Worm (Caenorhabditis elegans) whole organism, L4 larva: ENCODE measurements around the gene K07E3.2.

Experiments
- F49E8.2 ChIP-seq: sonication (generic microtip); optimal IDR thresholded peaks from 2 replicates; lab custom pipeline; 2016; ENCODE audit warnings: missing compliant biosample characterization, mild to moderate bottlenecking, missing genetic modification characterization, borderline replicate concordance
- ama-1 ChIP-seq: fragments of 150-350 bp; optimal IDR thresholded peaks from 2 replicates; lab custom pipeline; 2014; ENCODE audit warnings: inconsistent platforms, mixed read lengths
- arid-1 ChIP-seq: fragments of 200-800 bp; sonication (Bioruptor generic); conservative IDR thresholded peaks from 2 replicates; pipeline ENCODE4 v1.3.6; 2022; ENCODE audit warnings: missing genetic modification reagents, missing genetic modification characterization, missing compliant biosample characterization
- ceh-28 ChIP-seq: fragments of 150-350 bp; optimal IDR thresholded peaks from 2 replicates; lab custom pipeline; 2014; ENCODE audit warnings: missing biosample characterization, missing genetic modification reagents, missing genetic modification characterization
- egl-43 ChIP-seq: fragments of 200-800 bp; sonication (Bioruptor generic); IDR thresholded peaks from 2 replicates; pipeline ENCODE4 v1.3.6; 2022; ENCODE audit warnings: missing genetic modification reagents, missing genetic modification characterization, missing compliant biosample characterization
- gei-8 ChIP-seq: fragments of 200-800 bp; sonication (Bioruptor generic); optimal IDR thresholded peaks from 2 replicates; lab custom pipeline; 2018; ENCODE audit warnings: mild to moderate bottlenecking, missing genetic modification characterization, missing compliant biosample characterization
- lin-13 ChIP-seq: fragments of 150-350 bp; optimal IDR thresholded peaks from 2 replicates; lab custom pipeline; 2014; ENCODE audit warnings: missing biosample characterization, missing genetic modification reagents, missing genetic modification characterization
- nhr-11 ChIP-seq: fragments of 150-350 bp; optimal IDR thresholded peaks from 2 replicates; lab custom pipeline; 2014; ENCODE audit warnings: missing biosample characterization, missing genetic modification characterization
- nhr-77 ChIP-seq: fragments of 150-350 bp; optimal IDR thresholded peaks from 2 replicates; lab custom pipeline; 2014; ENCODE audit warnings: missing biosample characterization, missing genetic modification characterization
- skn-1 ChIP-seq: fragments of 150-350 bp; optimal IDR thresholded peaks from 2 replicates; lab custom pipeline; 2014; ENCODE audit warnings: missing biosample characterization, missing genetic modification characterization
- unc-62 ChIP-seq, 3 experiments: fragments of 150-350 bp in 1 of 3; sonication (generic microtip); optimal IDR thresholded peaks in 2 of 3; peaks in 1 of 3; 1 replicate in 1 of 3; 2 replicates in 2 of 3; lab custom pipeline; 2014 to 2017; ENCODE audit warnings: missing biosample characterization in 3 of 3, missing genetic modification characterization in 3 of 3, missing genetic modification reagents in 3 of 3, missing genotype in 1 of 3
- zfp-2 ChIP-seq: sonication (generic microtip); optimal IDR thresholded peaks from 2 replicates; lab custom pipeline; 2016; ENCODE audit warnings: mild to moderate bottlenecking, missing genetic modification characterization, missing compliant biosample characterization

DNA sequence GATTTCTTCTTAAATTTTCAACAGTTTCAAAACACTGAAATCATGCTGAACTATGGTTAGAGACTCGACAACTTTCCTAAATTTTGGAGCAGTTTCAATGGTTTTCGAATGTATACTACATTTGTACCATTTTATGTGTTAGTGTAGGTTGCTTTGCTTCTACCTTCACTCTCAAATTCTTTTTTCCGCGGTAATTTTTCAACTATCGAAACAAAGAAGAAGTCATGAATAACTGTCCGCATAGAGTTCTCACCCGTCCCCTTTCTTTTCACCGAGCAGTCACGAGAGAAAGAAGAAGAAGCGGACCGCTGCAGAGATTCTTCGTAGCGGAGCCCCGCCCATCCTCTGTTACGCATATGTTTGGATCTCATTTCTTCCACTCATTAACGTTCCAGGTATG lies 12.1 kb downstream of the K07E3.2 start, which contains the start of gene hlh-8:
- TF ChIP-seq lin-13 (GFP tag; lab: Kevin White, UChicago) (no peak), zfp-2 (tag; lab: Kevin White, UChicago) (no peak), skn-1 (tag; lab: Kevin White, UChicago) (no peak), nhr-77 (tag; lab: Kevin White, UChicago) (no peak), F49E8.2 (tag; lab: Kevin White, UChicago) (no peak), nhr-11 (tag; lab: Kevin White, UChicago) (no peak), gei-8 (GFP tag; lab: Kevin White, UChicago) (no peak), egl-43 (GFP tag; lab: Robert Waterston, UW) (no peak), arid-1 (GFP tag; lab: Robert Waterston, UW) (no peak), ama-1 (lab: Kevin White, UChicago) (no peak), ceh-28 (tag; lab: Kevin White, UChicago) (no peak), unc-62 (GFP tag; optimal IDR thresholded peaks at IDR 0.05 in 1 of 2; lab: Kevin White, UChicago) (no peak), unc-62 (tag; optimal IDR thresholded peaks at IDR 0.05; lab: Kevin White, UChicago) (no peak)
